Worm (Caenorhabditis elegans) whole organism, L4 larva: ENCODE results near the gene bus-18.

Experiments
- D1046.2 ChIP-seq: fragments of 200-800 bp; sonication (Bioruptor generic); IDR thresholded peaks from 2 replicates; pipeline ENCODE4 v1.3.6; 2022; ENCODE audit warnings: missing genetic modification characterization, missing compliant biosample characterization
- F10B5.3 ChIP-seq: sonication (generic microtip); optimal IDR thresholded peaks from 2 replicates; lab custom pipeline; 2016; ENCODE audit warnings: mild to moderate bottlenecking, missing genetic modification characterization, missing compliant biosample characterization
- F26F4.8 ChIP-seq: fragments of 200-800 bp; sonication (Bioruptor generic); conservative IDR thresholded peaks from 2 replicates; pipeline ENCODE4 v1.3.6; 2022; ENCODE audit warnings: missing genetic modification characterization, missing compliant biosample characterization
- F37D6.2 ChIP-seq: sonication (generic microtip); optimal IDR thresholded peaks from 2 replicates; lab custom pipeline; 2016; ENCODE audit warnings: mild to moderate bottlenecking, missing genetic modification characterization, missing compliant biosample characterization
- F44E2.7 ChIP-seq: fragments of 200-800 bp; sonication (Bioruptor generic); IDR thresholded peaks from 2 replicates; pipeline ENCODE4 v2.1.2; 2022; ENCODE audit warnings: missing genetic modification characterization, missing compliant biosample characterization
- F49E8.2 ChIP-seq: sonication (generic microtip); optimal IDR thresholded peaks from 2 replicates; lab custom pipeline; 2016; ENCODE audit warnings: missing compliant biosample characterization, mild to moderate bottlenecking, missing genetic modification characterization, borderline replicate concordance
- R02D3.7 ChIP-seq: fragments of 150-350 bp; sonication (generic microtip); optimal IDR thresholded peaks from 3 replicates; lab custom pipeline; 2014; ENCODE audit warnings: missing biosample characterization, missing genetic modification characterization
- Y105C5A.15 ChIP-seq: fragments of 200-800 bp; sonication (Bioruptor generic); IDR thresholded peaks from 2 replicates; pipeline ENCODE4 v1.3.6; 2022; ENCODE audit warnings: missing genetic modification characterization, missing compliant biosample characterization
- Y48G9A.11 ChIP-seq: fragments of 200-800 bp; sonication (Bioruptor generic); IDR thresholded peaks from 2 replicates; pipeline ENCODE4 v1.3.6; 2022; ENCODE audit warnings: missing genetic modification reagents, missing genetic modification characterization, missing compliant biosample characterization
- ZK337.2 ChIP-seq: fragments of 200-800 bp; sonication (Bioruptor generic); IDR thresholded peaks from 2 replicates; pipeline ENCODE4 v1.3.6; 2022; ENCODE audit warnings: missing genetic modification reagents, missing genetic modification characterization, missing compliant biosample characterization
- aha-1 ChIP-seq: fragments of 150-350 bp; peaks from one replicate; lab custom pipeline; 2014; ENCODE audit warnings: missing biosample characterization, missing genetic modification characterization
- ceh-28 ChIP-seq: fragments of 150-350 bp; optimal IDR thresholded peaks from 2 replicates; lab custom pipeline; 2014; ENCODE audit warnings: missing biosample characterization, missing genetic modification reagents, missing genetic modification characterization
- ceh-32 ChIP-seq: sonication (generic microtip); optimal IDR thresholded peaks from 2 replicates; lab custom pipeline; 2016; ENCODE audit warnings: mild to moderate bottlenecking, missing genetic modification characterization, missing compliant biosample characterization; ENCODE audit not compliant: poor library complexity
- ceh-62 ChIP-seq: sonication (generic microtip); optimal IDR thresholded peaks from 2 replicates; lab custom pipeline; 2017; ENCODE audit warnings: missing biosample characterization, missing genetic modification characterization
- ceh-82 ChIP-seq: sonication (generic microtip); optimal IDR thresholded peaks from 2 replicates; lab custom pipeline; 2017; ENCODE audit warnings: missing biosample characterization, missing genetic modification characterization
- ctbp-1 ChIP-seq: fragments of 200-800 bp; sonication (Bioruptor generic); IDR thresholded peaks from 2 replicates; pipeline ENCODE4 v1.3.6; 2022; ENCODE audit warnings: missing genetic modification reagents, missing genetic modification characterization, missing compliant biosample characterization
- daf-8 ChIP-seq: fragments of 200-800 bp; sonication (Bioruptor generic); IDR thresholded peaks from 2 replicates; pipeline ENCODE4 v1.3.6; 2022; ENCODE audit warnings: missing genetic modification characterization, missing compliant biosample characterization
- dmd-6 ChIP-seq: fragments of 200-800 bp; sonication (Bioruptor generic); IDR thresholded peaks from 2 replicates; pipeline ENCODE4 v1.3.6; 2022; ENCODE audit warnings: missing genetic modification reagents, missing genetic modification characterization, missing compliant biosample characterization
- dmd-9 ChIP-seq: fragments of 200-800 bp; sonication (Bioruptor generic); IDR thresholded peaks from 2 replicates; pipeline ENCODE4 v1.3.6; 2022; ENCODE audit warnings: missing genetic modification reagents, missing genetic modification characterization, missing compliant biosample characterization
- dpl-1 ChIP-seq: fragments of 150-350 bp; optimal IDR thresholded peaks from 2 replicates; lab custom pipeline; 2014; ENCODE audit warnings: missing biosample characterization, missing genetic modification reagents, missing genetic modification characterization
- fkh-10 ChIP-seq: fragments of 150-350 bp; optimal IDR thresholded peaks from 2 replicates; lab custom pipeline; 2014; ENCODE audit warnings: missing biosample characterization, missing genetic modification reagents, missing genetic modification characterization
- fos-1 ChIP-seq: fragments of 150-350 bp; optimal IDR thresholded peaks from 2 replicates; lab custom pipeline; 2014; ENCODE audit warnings: missing biosample characterization, missing genetic modification characterization
- hlh-11 ChIP-seq: fragments of 200-800 bp; sonication (Bioruptor generic); optimal IDR thresholded peaks from 2 replicates; lab custom pipeline; 2018; ENCODE audit warnings: mild to moderate bottlenecking, missing genetic modification characterization, missing compliant biosample characterization
- hlh-30 ChIP-seq: sonication (generic microtip); optimal IDR thresholded peaks from 2 replicates; lab custom pipeline; 2017; ENCODE audit warnings: antibody characterized with exemption, mild to moderate bottlenecking, missing genetic modification characterization, missing compliant biosample characterization; ENCODE audit not compliant: insufficient read depth
- hmg-1.1 ChIP-seq: fragments of 200-800 bp; sonication (Bioruptor generic); IDR thresholded peaks from 2 replicates; pipeline ENCODE4 v1.3.6; 2022; ENCODE audit warnings: missing genetic modification reagents, missing genetic modification characterization, missing compliant biosample characterization
- lin-1 ChIP-seq: fragments of 200-800 bp; sonication (Bioruptor generic); IDR thresholded peaks from 2 replicates; pipeline ENCODE4 v1.3.6; 2022; ENCODE audit warnings: missing genetic modification reagents, missing genetic modification characterization, missing compliant biosample characterization
- lin-15B ChIP-seq: fragments of 150-350 bp; sonication (generic microtip); optimal IDR thresholded peaks from 3 replicates; lab custom pipeline; 2014; ENCODE audit warnings: missing biosample characterization, missing genetic modification characterization
- lin-38 ChIP-seq: fragments of 200-800 bp; sonication (Bioruptor generic); IDR thresholded peaks from 2 replicates; pipeline ENCODE4 v1.3.6; 2022; ENCODE audit warnings: missing genetic modification reagents, missing genetic modification characterization, missing compliant biosample characterization
- lsy-2 ChIP-seq, 2 experiments: fragments of 150-350 bp in 1 of 2; sonication (generic microtip) in 1 of 2; optimal IDR thresholded peaks; 2 replicates each; lab custom pipeline; 2014 to 2017; ENCODE audit warnings: missing biosample characterization in 2 of 2, missing genetic modification characterization in 2 of 2
- madf-9 ChIP-seq: fragments of 200-800 bp; sonication (Bioruptor generic); conservative IDR thresholded peaks from 2 replicates; pipeline ENCODE4 v1.3.6; 2022; ENCODE audit warnings: missing genetic modification reagents, missing genetic modification characterization, missing compliant biosample characterization
- mdt-29 ChIP-seq: fragments of 200-800 bp; sonication (Bioruptor generic); IDR thresholded peaks from 2 replicates; pipeline ENCODE4 v1.3.6; 2022; ENCODE audit warnings: missing genetic modification reagents, missing genetic modification characterization, missing compliant biosample characterization
- mep-1 ChIP-seq: fragments of 150-350 bp; sonication (generic microtip); optimal IDR thresholded peaks from 3 replicates; lab custom pipeline; 2014; ENCODE audit warnings: missing biosample characterization, missing genetic modification characterization
- mes-2 ChIP-seq: sonication (generic microtip); optimal IDR thresholded peaks from 2 replicates; lab custom pipeline; 2016; ENCODE audit warnings: missing genotype, mild to moderate bottlenecking, missing genetic modification characterization, missing compliant biosample characterization; ENCODE audit not compliant: poor library complexity, severe bottlenecking
- mxl-2 ChIP-seq: fragments of 200-800 bp; sonication (Bioruptor generic); conservative IDR thresholded peaks from 2 replicates; pipeline ENCODE4 v1.3.6; 2022; ENCODE audit warnings: missing genetic modification reagents, missing genetic modification characterization, missing compliant biosample characterization
- mxl-3 ChIP-seq: fragments of 200-800 bp; sonication (Bioruptor generic); optimal IDR thresholded peaks from 2 replicates; lab custom pipeline; 2018; ENCODE audit warnings: mild to moderate bottlenecking, missing genetic modification characterization, missing compliant biosample characterization
- nhr-10 ChIP-seq: fragments of 150-350 bp; optimal IDR thresholded peaks from 2 replicates; lab custom pipeline; 2014; ENCODE audit warnings: missing biosample characterization, missing genetic modification characterization
- nhr-111 ChIP-seq: fragments of 200-800 bp; sonication (Bioruptor generic); optimal IDR thresholded peaks from 2 replicates; lab custom pipeline; 2018; ENCODE audit warnings: mild to moderate bottlenecking, missing genetic modification characterization, missing compliant biosample characterization
- nhr-25 ChIP-seq: sonication (generic microtip); optimal IDR thresholded peaks from 2 replicates; lab custom pipeline; 2017; ENCODE audit warnings: missing genetic modification characterization, mild to moderate bottlenecking, missing compliant biosample characterization, antibody characterized with exemption, moderate library complexity, borderline replicate concordance; ENCODE audit not compliant: insufficient read depth
- nhr-41 ChIP-seq: fragments of 200-800 bp; sonication (Bioruptor generic); IDR thresholded peaks from 2 replicates; pipeline ENCODE4 v1.3.6; 2022; ENCODE audit warnings: missing genetic modification reagents, missing genetic modification characterization, missing compliant biosample characterization
- nhr-77 ChIP-seq: fragments of 150-350 bp; optimal IDR thresholded peaks from 2 replicates; lab custom pipeline; 2014; ENCODE audit warnings: missing biosample characterization, missing genetic modification characterization
- php-3 ChIP-seq: fragments of 200-800 bp; sonication (Bioruptor generic); IDR thresholded peaks from 2 replicates; pipeline ENCODE4 v1.3.6; 2022; ENCODE audit warnings: missing genetic modification reagents, missing genetic modification characterization, missing compliant biosample characterization
- rbr-2 ChIP-seq: sonication (generic microtip); optimal IDR thresholded peaks from 2 replicates; lab custom pipeline; 2016; ENCODE audit warnings: missing genotype, missing genetic modification characterization, missing compliant biosample characterization
- snpc-1.2 ChIP-seq: fragments of 200-800 bp; sonication (Bioruptor generic); IDR thresholded peaks from 2 replicates; pipeline ENCODE4 v1.3.6; 2022; ENCODE audit warnings: missing genetic modification reagents, missing genetic modification characterization, missing compliant biosample characterization
- spr-3 ChIP-seq: fragments of 200-800 bp; sonication (Bioruptor generic); optimal IDR thresholded peaks from 2 replicates; lab custom pipeline; 2018; ENCODE audit warnings: mild to moderate bottlenecking, missing genetic modification characterization, missing compliant biosample characterization
- unc-130 ChIP-seq: sonication (generic microtip); optimal IDR thresholded peaks from 2 replicates; lab custom pipeline; 2016; ENCODE audit warnings: missing genetic modification reagents, missing genetic modification characterization, missing compliant biosample characterization
- unc-62 ChIP-seq, 3 experiments: fragments of 150-350 bp in 1 of 3; sonication (generic microtip); optimal IDR thresholded peaks in 2 of 3; peaks in 1 of 3; 1 replicate in 1 of 3; 2 replicates in 2 of 3; lab custom pipeline; 2014 to 2017; ENCODE audit warnings: missing biosample characterization in 3 of 3, missing genetic modification characterization in 3 of 3, missing genetic modification reagents in 3 of 3, missing genotype in 1 of 3
- zfp-2 ChIP-seq: sonication (generic microtip); optimal IDR thresholded peaks from 2 replicates; lab custom pipeline; 2016; ENCODE audit warnings: mild to moderate bottlenecking, missing genetic modification characterization, missing compliant biosample characterization
- zip-11 ChIP-seq: fragments of 200-800 bp; sonication (Bioruptor generic); IDR thresholded peaks from 2 replicates; pipeline ENCODE4 v1.3.6; 2022; ENCODE audit warnings: missing genetic modification characterization, missing compliant biosample characterization
- ztf-7 ChIP-seq: fragments of 150-350 bp; optimal IDR thresholded peaks from 2 replicates; lab custom pipeline; 2014; ENCODE audit warnings: missing biosample characterization, missing genetic modification characterization

Gene bus-18

DNA sequence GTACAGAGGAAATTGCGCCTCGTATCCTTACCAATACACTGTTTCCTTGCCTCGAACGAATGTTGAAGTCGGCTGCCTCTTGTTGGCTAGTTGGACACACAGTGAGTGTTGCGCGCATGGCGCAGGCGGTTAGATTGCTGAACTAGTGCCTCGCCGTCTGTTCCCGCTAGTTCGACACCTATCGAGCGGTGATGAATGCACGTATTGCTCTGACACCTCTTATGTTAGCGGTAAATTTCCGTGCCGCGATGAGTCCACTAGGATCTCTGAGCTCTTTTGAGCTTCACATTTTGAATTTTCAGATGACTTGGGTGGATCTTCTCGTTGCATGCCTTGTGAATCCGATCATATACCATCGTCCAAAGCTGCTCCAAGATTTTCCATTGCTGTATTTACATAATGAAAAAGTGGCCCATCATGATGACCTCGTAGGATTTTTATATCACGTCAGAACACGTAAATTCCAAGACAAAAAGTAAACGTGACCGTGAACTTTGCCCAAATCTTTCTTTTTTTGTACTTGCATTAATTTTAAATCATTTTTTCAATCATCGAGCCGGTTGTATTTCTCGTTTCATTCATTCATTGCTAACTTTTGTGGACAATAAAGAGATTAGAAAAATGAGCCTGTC is 9.4 kb downstream of the bus-18 start, which contains the start of gene F55A11.11 (continued):
- TF ChIP-seq nhr-111 (GFP tag; lab: Kevin White, UChicago) (peak; percentile 90), nhr-10 (tag; lab: Kevin White, UChicago) (no peak), Y48G9A.11 (GFP tag; lab: Robert Waterston, UW) (peak; percentile 91), mep-1 (peak; percentile 83), lin-15B (no peak), snpc-1.2 (peak; percentile 92), rbr-2 (tag; lab: Kevin White, UChicago) (peak; percentile 84), zip-11 (GFP tag; lab: Robert Waterston, UW) (peak; percentile 89), ceh-62 (no peak), unc-130 (peak; percentile 76), F49E8.2 (tag; lab: Kevin White, UChicago) (peak; percentile 87), mxl-2 (GFP tag; lab: Robert Waterston, UW) (peak; percentile 80), ceh-82 (tag; lab: Kevin White, UChicago) (no peak), F37D6.2 (peak; percentile 53), lsy-2 (tag; optimal IDR thresholded peaks at IDR 0.05; lab: Kevin White, UChicago) (peak in 1 of 2 experiments; percentile 79), Y105C5A.15 (GFP tag; lab: Robert Waterston, UW) (peak; percentile 95), madf-9 (peak; percentile 90), nhr-25 (peak; percentile 60), F26F4.8 (GFP tag; lab: Robert Waterston, UW) (peak; percentile 98), dpl-1 (GFP tag; lab: Kevin White, UChicago) (peak; percentile 53), dmd-6 (GFP tag; lab: Robert Waterston, UW) (peak; percentile 75), spr-3 (GFP tag; lab: Kevin White, UChicago) (peak; percentile 79), zfp-2 (tag; lab: Kevin White, UChicago) (peak; percentile 66), lin-38 (peak; percentile 87), hmg-1.1 (peak; percentile 92), R02D3.7 (tag; lab: Kevin White, UChicago) (peak; percentile 38), ceh-28 (tag; lab: Kevin White, UChicago) (no peak), unc-62 (GFP tag; optimal IDR thresholded peaks at IDR 0.05 in 1 of 2; lab: Kevin White, UChicago) (peak in 1 of 2 experiments; percentile 95), unc-62 (tag; optimal IDR thresholded peaks at IDR 0.05; lab: Kevin White, UChicago) (no peak), fos-1 (tag; lab: Kevin White, UChicago) (no peak), mdt-29 (GFP tag; lab: Robert Waterston, UW) (peak; percentile 88), F10B5.3 (tag; lab: Kevin White, UChicago) (peak; percentile 76), daf-8 (peak; percentile 98), F44E2.7 (GFP tag; lab: Robert Waterston, UW) (peak; percentile 98), ztf-7 (tag; lab: Kevin White, UChicago) (peak; percentile 87), ctbp-1 (peak; percentile 95), D1046.2 (GFP tag; lab: Robert Waterston, UW) (peak; percentile 93), fkh-10 (GFP tag; lab: Kevin White, UChicago) (no peak), ZK337.2 (peak; percentile 91), aha-1 (tag; lab: Kevin White, UChicago) (peak; percentile 99), mxl-3 (peak; percentile 87), dmd-9 (peak; percentile 76), hlh-11 (peak; percentile 73), ceh-32 (tag; lab: Kevin White, UChicago) (peak; percentile 56), nhr-77 (peak; percentile 12), mes-2 (tag; lab: Kevin White, UChicago) (peak; percentile 80), php-3 (peak; percentile 93), nhr-41 (GFP tag; lab: Robert Waterston, UW) (peak; percentile 97), hlh-30 (peak; percentile 64), lin-1 (GFP tag; lab: Robert Waterston, UW) (peak; percentile 95)
